Fruit fly (Drosophila melanogaster) whole organism, prepupa: ENCODE measurements around the gene CG15446.

ENCODE experiments used
- Blimp-1 ChIP-seq: fragments of 200-800 bp; sonication (Bioruptor generic); optimal IDR thresholded peaks from 3 replicates; lab custom pipeline; 2017; ENCODE audit warnings: missing biosample characterization, missing genetic modification characterization, mild to moderate bottlenecking, moderate library complexity, missing genetic modification reagents
- CG10669 ChIP-seq: fragments of 200-800 bp; sonication (Bioruptor generic); optimal IDR thresholded peaks from 3 replicates; lab custom pipeline; 2018; ENCODE audit warnings: missing biosample characterization, mild to moderate bottlenecking, missing genetic modification characterization, moderate library complexity
- CG11294 ChIP-seq: fragments of 200-800 bp; sonication (Bioruptor generic); IDR thresholded peaks from 2 replicates; pipeline ENCODE4 v1.3.6; 2022; ENCODE audit warnings: missing biosample characterization, missing genetic modification characterization
- CG11762 ChIP-seq: fragments of 200-800 bp; sonication (Bioruptor generic); optimal IDR thresholded peaks from 3 replicates; lab custom pipeline; 2016; ENCODE audit warnings: missing biosample characterization, missing genetic modification characterization; ENCODE audit not compliant: insufficient read depth
- CG15336 ChIP-seq: fragments of 200-800 bp; sonication (Bioruptor generic); IDR thresholded peaks from 2 replicates; pipeline ENCODE4 v1.3.6; 2022; ENCODE audit warnings: missing biosample characterization, missing genetic modification characterization
- CG16779 ChIP-seq: fragments of 200-800 bp; sonication (Bioruptor generic); optimal IDR thresholded peaks from 3 replicates; lab custom pipeline; 2017; ENCODE audit warnings: missing biosample characterization, mild to moderate bottlenecking, missing genetic modification characterization
- CG3032 ChIP-seq: fragments of 200-800 bp; optimal IDR thresholded peaks from 2 replicates; lab custom pipeline; 2019; ENCODE audit warnings: missing biosample characterization, mild to moderate bottlenecking, missing genetic modification characterization, moderate library complexity
- CG32006 ChIP-seq: fragments of 200-800 bp; sonication (Bioruptor generic); optimal IDR thresholded peaks from 3 replicates; lab custom pipeline; 2017; ENCODE audit warnings: missing biosample characterization, mild to moderate bottlenecking, missing genetic modification characterization
- CG34406 ChIP-seq: fragments of 200-800 bp; sonication (Bioruptor generic); optimal IDR thresholded peaks from 3 replicates; lab custom pipeline; 2016; ENCODE audit warnings: missing biosample characterization, missing genetic modification characterization
- CG3919 ChIP-seq: fragments of 200-800 bp; sonication (Bioruptor generic); optimal IDR thresholded peaks from 3 replicates; lab custom pipeline; 2016; ENCODE audit warnings: missing biosample characterization, missing genetic modification characterization
- CG4318 ChIP-seq: fragments of 200-800 bp; sonication (Bioruptor generic); optimal IDR thresholded peaks from 3 replicates; lab custom pipeline; 2017; ENCODE audit warnings: missing biosample characterization, mild to moderate bottlenecking, missing genetic modification characterization
- CG6163 ChIP-seq: fragments of 200-800 bp; sonication (Bioruptor generic); IDR thresholded peaks from 3 replicates; pipeline ENCODE4 v1.3.6; 2022; ENCODE audit warnings: missing biosample characterization, missing genetic modification characterization
- CG6792 ChIP-seq: fragments of 200-800 bp; sonication (Bioruptor generic); optimal IDR thresholded peaks from 3 replicates; lab custom pipeline; 2016; ENCODE audit warnings: missing biosample characterization, missing genetic modification characterization
- CG6808 ChIP-seq: fragments of 200-800 bp; sonication (Bioruptor generic); optimal IDR thresholded peaks from 3 replicates; lab custom pipeline; 2017; ENCODE audit warnings: missing biosample characterization, missing genetic modification characterization, mild to moderate bottlenecking, moderate library complexity, missing genetic modification reagents
- CG7368 ChIP-seq: fragments of 200-800 bp; sonication (Bioruptor generic); optimal IDR thresholded peaks from 3 replicates; lab custom pipeline; 2016; ENCODE audit warnings: missing biosample characterization, missing genetic modification characterization
- CG8119 ChIP-seq: fragments of 200-800 bp; sonication (Bioruptor generic); IDR thresholded peaks from 3 replicates; pipeline ENCODE4 v1.3.6; 2022; ENCODE audit warnings: missing biosample characterization, missing genetic modification characterization
- CG8319 ChIP-seq: fragments of 200-800 bp; sonication (Bioruptor generic); optimal IDR thresholded peaks from 3 replicates; lab custom pipeline; 2016; ENCODE audit warnings: missing biosample characterization, missing genetic modification characterization
- CG8632 ChIP-seq: fragments of 200-800 bp; sonication (Bioruptor generic); optimal IDR thresholded peaks from 3 replicates; lab custom pipeline; 2016; ENCODE audit warnings: missing biosample characterization, missing genetic modification characterization
- Eip75B ChIP-seq: fragments of 200-800 bp; sonication (Bioruptor generic); optimal IDR thresholded peaks from 3 replicates; lab custom pipeline; 2016; ENCODE audit warnings: missing biosample characterization, missing genetic modification characterization
- Eip78C ChIP-seq: fragments of 200-800 bp; sonication (Bioruptor generic); peaks from one replicate; lab custom pipeline; 2016; ENCODE audit warnings: missing biosample characterization, missing genetic modification characterization
- Eip93F ChIP-seq: fragments of 200-800 bp; sonication (Bioruptor generic); optimal IDR thresholded peaks from 2 replicates; lab custom pipeline; 2016; ENCODE audit warnings: missing biosample characterization, mild to moderate bottlenecking, missing genetic modification characterization
- Ets21C ChIP-seq: fragments of 200-800 bp; sonication (Bioruptor generic); optimal IDR thresholded peaks from 3 replicates; lab custom pipeline; 2016; ENCODE audit warnings: missing biosample characterization, missing genetic modification characterization
- Gug ChIP-seq: fragments of 200-800 bp; sonication (Bioruptor generic); IDR thresholded peaks from 2 replicates; pipeline ENCODE4 v1.3.6; 2022; ENCODE audit warnings: missing biosample characterization, missing genetic modification characterization
- Hr38 ChIP-seq: sonication (Bioruptor generic); optimal IDR thresholded peaks from 2 replicates; lab custom pipeline; 2016; ENCODE audit warnings: missing biosample characterization, missing genetic modification characterization
- Hr39 ChIP-seq: fragments of 200-800 bp; sonication (Bioruptor generic); optimal IDR thresholded peaks from 2 replicates; lab custom pipeline; 2016; ENCODE audit warnings: missing biosample characterization, missing genetic modification characterization
- Hr4 ChIP-seq: fragments of 200-800 bp; sonication (Bioruptor generic); optimal IDR thresholded peaks from 3 replicates; lab custom pipeline; 2016; ENCODE audit warnings: missing biosample characterization, missing genetic modification characterization
- Met ChIP-seq: fragments of 200-800 bp; sonication (Bioruptor generic); optimal IDR thresholded peaks from 3 replicates; lab custom pipeline; 2016; ENCODE audit warnings: missing biosample characterization, missing genetic modification characterization
- OdsH ChIP-seq: fragments of 200-800 bp; sonication (Bioruptor generic); optimal IDR thresholded peaks from 3 replicates; lab custom pipeline; 2016; ENCODE audit warnings: missing biosample characterization, missing genetic modification characterization
- Smox ChIP-seq: fragments of 200-800 bp; sonication (Bioruptor generic); optimal IDR thresholded peaks from 3 replicates; lab custom pipeline; 2016; ENCODE audit warnings: missing biosample characterization, missing genetic modification characterization
- Sox14 ChIP-seq: fragments of 200-800 bp; sonication (Bioruptor generic); optimal IDR thresholded peaks from 3 replicates; lab custom pipeline; 2016; ENCODE audit warnings: missing biosample characterization, missing genetic modification characterization
- Sox15 ChIP-seq: fragments of 200-800 bp; sonication (Bioruptor generic); optimal IDR thresholded peaks from 3 replicates; lab custom pipeline; 2016; ENCODE audit warnings: missing biosample characterization, missing genetic modification characterization
- acj6 ChIP-seq: fragments of 200-800 bp; sonication (Bioruptor generic); optimal IDR thresholded peaks from 3 replicates; lab custom pipeline; 2016; ENCODE audit warnings: missing biosample characterization, missing genetic modification characterization
- cyc ChIP-seq: fragments of 200-800 bp; sonication (Bioruptor generic); optimal IDR thresholded peaks from 3 replicates; lab custom pipeline; 2016; ENCODE audit warnings: missing biosample characterization, missing genetic modification characterization
- dac ChIP-seq: fragments of 200-800 bp; sonication (Bioruptor generic); optimal IDR thresholded peaks from 2 replicates; lab custom pipeline; 2017; ENCODE audit warnings: missing biosample characterization, mild to moderate bottlenecking, missing genetic modification characterization
- dsx ChIP-seq: fragments of 200-800 bp; optimal IDR thresholded peaks from 3 replicates; lab custom pipeline; 2019; ENCODE audit warnings: missing biosample characterization, mild to moderate bottlenecking, missing genetic modification characterization, moderate library complexity; ENCODE audit not compliant: poor library complexity, severe bottlenecking
- fd59A ChIP-seq: fragments of 200-800 bp; sonication (Bioruptor generic); optimal IDR thresholded peaks from 2 replicates; lab custom pipeline; 2017; ENCODE audit warnings: missing biosample characterization, mild to moderate bottlenecking, missing genetic modification characterization, missing genetic modification reagents
- fd85E ChIP-seq: fragments of 200-800 bp; sonication (Bioruptor generic); optimal IDR thresholded peaks from 3 replicates; lab custom pipeline; 2016; ENCODE audit warnings: missing biosample characterization, missing genetic modification characterization
- fkh ChIP-seq: fragments of 200-800 bp; sonication (Bioruptor generic); optimal IDR thresholded peaks from 3 replicates; lab custom pipeline; 2017; ENCODE audit warnings: missing biosample characterization, mild to moderate bottlenecking, missing genetic modification characterization, moderate library complexity
- lz ChIP-seq: fragments of 200-800 bp; sonication (Bioruptor generic); optimal IDR thresholded peaks from 3 replicates; lab custom pipeline; 2016; ENCODE audit warnings: missing biosample characterization, missing genetic modification characterization
- net ChIP-seq: fragments of 200-800 bp; sonication (Bioruptor generic); optimal IDR thresholded peaks from 3 replicates; lab custom pipeline; 2016; ENCODE audit warnings: missing biosample characterization, missing genetic modification characterization
- pdm3 ChIP-seq: fragments of 200-800 bp; sonication (Bioruptor generic); optimal IDR thresholded peaks from 3 replicates; lab custom pipeline; 2016; ENCODE audit warnings: missing biosample characterization, missing genetic modification characterization
- salr ChIP-seq, 2 experiments: fragments of 200-800 bp; sonication (Bioruptor generic); optimal IDR thresholded peaks; 3 replicates each; lab custom pipeline; 2016 to 2018; ENCODE audit warnings: missing biosample characterization in 2 of 2, missing genetic modification characterization in 2 of 2, mild to moderate bottlenecking in 1 of 2
- spab ChIP-seq: fragments of 200-800 bp; sonication (Bioruptor generic); optimal IDR thresholded peaks from 2 replicates; lab custom pipeline; 2017; ENCODE audit warnings: missing biosample characterization, mild to moderate bottlenecking, missing genetic modification characterization, missing genetic modification reagents
- svp ChIP-seq: fragments of 200-800 bp; sonication (Bioruptor generic); peaks from one replicate; lab custom pipeline; 2016; ENCODE audit warnings: missing biosample characterization, missing genetic modification characterization
- vri ChIP-seq: fragments of 200-800 bp; sonication (Bioruptor generic); optimal IDR thresholded peaks from 3 replicates; lab custom pipeline; 2016; ENCODE audit warnings: missing biosample characterization, mild to moderate bottlenecking, missing genetic modification characterization

CG15446 gene

dm6 chrX:21064927-21065326 lies 37.1 kb downstream of the CG15446 start (continued):
- TF ChIP-seq Sox14 (GFP tag; lab: Kevin White, UChicago): peak; percentile 93
- TF ChIP-seq cyc (GFP tag; lab: Kevin White, UChicago): peak; percentile 97
- TF ChIP-seq CG34406 (GFP tag; lab: Kevin White, UChicago): peak; percentile 91
- TF ChIP-seq CG11762 (GFP tag; lab: Kevin White, UChicago): peak; percentile 86
- TF ChIP-seq fd59A (GFP tag; lab: Kevin White, UChicago): peak; percentile 70
- peak; percentile 92 for TF ChIP-seq Eip75B (GFP tag; lab: Kevin White, UChicago)
- peak; percentile 96 for TF ChIP-seq lz (GFP tag; lab: Kevin White, UChicago)
- TF ChIP-seq CG15336 (GFP tag; lab: Robert Waterston, UW): peak; percentile 91
- TF ChIP-seq Blimp-1 (GFP tag; lab: Kevin White, UChicago): peak; percentile 82
- peak; percentile 85 for TF ChIP-seq CG10669 (GFP tag; lab: Kevin White, UChicago)
- peak; percentile 93 for TF ChIP-seq acj6 (GFP tag; lab: Kevin White, UChicago)
- peak; percentile 71 to 78 for TF ChIP-seq salr (GFP tag; optimal IDR thresholded peaks at IDR 0.05; lab: Kevin White, UChicago)
- peak; percentile 92 for TF ChIP-seq Sox15 (GFP tag; lab: Kevin White, UChicago)
- TF ChIP-seq OdsH (GFP tag; lab: Kevin White, UChicago): peak; percentile 93
- peak; percentile 78 for TF ChIP-seq Gug (GFP tag; lab: Robert Waterston, UW)
- peak; percentile 96 for TF ChIP-seq Eip78C (GFP tag; lab: Kevin White, UChicago)
- peak; percentile 90 for TF ChIP-seq CG8632
- peak; percentile 80 for TF ChIP-seq fd85E (GFP tag; lab: Kevin White, UChicago)
- peak; percentile 86 for TF ChIP-seq Eip93F (GFP tag; lab: Kevin White, UChicago)
- TF ChIP-seq CG32006 (GFP tag; lab: Kevin White, UChicago): peak; percentile 82
- peak; percentile 93 for TF ChIP-seq pdm3 (GFP tag; lab: Kevin White, UChicago)
- peak; percentile 88 for TF ChIP-seq CG8319 (GFP tag; lab: Kevin White, UChicago)
- peak; percentile 89 for TF ChIP-seq CG7368
- peak; percentile 42 for TF ChIP-seq Hr38 (GFP tag; lab: Kevin White, UChicago)
- peak; percentile 95 for TF ChIP-seq CG6163
- peak; percentile 83 for TF ChIP-seq CG11294
- TF ChIP-seq CG6792 (GFP tag; lab: Kevin White, UChicago): peak; percentile 94
- TF ChIP-seq CG6808 (GFP tag; lab: Kevin White, UChicago): peak; percentile 80
- peak; percentile 96 for TF ChIP-seq Smox (GFP tag; lab: Kevin White, UChicago)
- peak; percentile 90 for TF ChIP-seq Hr4 (GFP tag; lab: Kevin White, UChicago)

dm6 chrX:21060579-21060978 lies 41.4 kb downstream of the CG15446 start:
- TF ChIP-seq Sox15 (GFP tag; lab: Kevin White, UChicago) (no peak), svp (GFP tag; lab: Kevin White, UChicago) (peak; percentile 23)
- TF ChIP-seq, all 60 proteins: peak for 1

dm6 chrX:21058991-21059390 lies 43.0 kb downstream of the CG15446 start:
- TF ChIP-seq spab (GFP tag; lab: Kevin White, UChicago): peak; percentile 56
- TF ChIP-seq CG7368: peak; percentile 77
- TF ChIP-seq CG3032 (tag; lab: Kevin White, UChicago): peak; percentile 63
- TF ChIP-seq CG11762 (GFP tag; lab: Kevin White, UChicago): peak; percentile 64
- peak; percentile 88 for TF ChIP-seq cyc (GFP tag; lab: Kevin White, UChicago)
- peak; percentile 71 for TF ChIP-seq CG6808 (GFP tag; lab: Kevin White, UChicago)
- TF ChIP-seq CG15336 (GFP tag; lab: Robert Waterston, UW): peak; percentile 81
- peak; percentile 88 for TF ChIP-seq CG6163
- peak; percentile 73 for TF ChIP-seq CG10669 (GFP tag; lab: Kevin White, UChicago)
- TF ChIP-seq Ets21C (GFP tag; lab: Kevin White, UChicago): peak; percentile 75
- peak; percentile 80 for TF ChIP-seq net
- peak; percentile 88 for TF ChIP-seq pdm3 (GFP tag; lab: Kevin White, UChicago)
- peak; percentile 84 for TF ChIP-seq CG3919
- TF ChIP-seq CG16779 (tag; lab: Kevin White, UChicago): peak; percentile 65
- peak; percentile 66 for TF ChIP-seq CG4318 (GFP tag; lab: Kevin White, UChicago)
- peak; percentile 87 for TF ChIP-seq CG8632
- peak; percentile 66 for TF ChIP-seq dsx
- peak; percentile 48; the same call in 1 of the 2 replicates for TF ChIP-seq Gug (GFP tag; lab: Robert Waterston, UW)
- TF ChIP-seq Sox15 (GFP tag; lab: Kevin White, UChicago): peak; percentile 79
- peak; percentile 69 for TF ChIP-seq vri (GFP tag; lab: Kevin White, UChicago)
- TF ChIP-seq fkh: peak; percentile 8
- TF ChIP-seq Hr39 (GFP tag; lab: Kevin White, UChicago): peak; percentile 89
- TF ChIP-seq CG32006 (GFP tag; lab: Kevin White, UChicago): peak; percentile 84
- peak; percentile 67 for TF ChIP-seq dac (GFP tag; lab: Kevin White, UChicago)
- peak; percentile 14 for TF ChIP-seq Eip93F (GFP tag; lab: Kevin White, UChicago)
- peak; percentile 91 for TF ChIP-seq Met (GFP tag; lab: Kevin White, UChicago)
- peak; percentile 49 to 62 for TF ChIP-seq salr (GFP tag; optimal IDR thresholded peaks at IDR 0.05; lab: Kevin White, UChicago)
- peak; percentile 81 for TF ChIP-seq CG8119 (GFP tag; lab: Robert Waterston, UW)
